Worm (Caenorhabditis elegans) whole organism, L4 larva: ENCODE measurements around the gene znf-622.

Experiments
- D1046.2 ChIP-seq: fragments of 200-800 bp; sonication (Bioruptor generic); IDR thresholded peaks from 2 replicates; pipeline ENCODE4 v1.3.6; 2022; ENCODE audit warnings: missing genetic modification characterization, missing compliant biosample characterization
- F37D6.2 ChIP-seq: sonication (generic microtip); optimal IDR thresholded peaks from 2 replicates; lab custom pipeline; 2016; ENCODE audit warnings: mild to moderate bottlenecking, missing genetic modification characterization, missing compliant biosample characterization
- F49E8.2 ChIP-seq: sonication (generic microtip); optimal IDR thresholded peaks from 2 replicates; lab custom pipeline; 2016; ENCODE audit warnings: missing compliant biosample characterization, mild to moderate bottlenecking, missing genetic modification characterization, borderline replicate concordance
- R02D3.7 ChIP-seq: fragments of 150-350 bp; sonication (generic microtip); optimal IDR thresholded peaks from 3 replicates; lab custom pipeline; 2014; ENCODE audit warnings: missing biosample characterization, missing genetic modification characterization
- T20F7.1 ChIP-seq: fragments of 200-800 bp; sonication (Bioruptor generic); optimal IDR thresholded peaks from 2 replicates; lab custom pipeline; 2018; ENCODE audit warnings: mild to moderate bottlenecking, missing genetic modification characterization, missing compliant biosample characterization
- T26A8.4 ChIP-seq: fragments of 200-800 bp; sonication (Bioruptor generic); IDR thresholded peaks from 2 replicates; pipeline ENCODE4 v1.3.6; 2022; ENCODE audit warnings: missing genetic modification characterization, missing compliant biosample characterization
- Y105C5A.15 ChIP-seq: fragments of 200-800 bp; sonication (Bioruptor generic); IDR thresholded peaks from 2 replicates; pipeline ENCODE4 v1.3.6; 2022; ENCODE audit warnings: missing genetic modification characterization, missing compliant biosample characterization
- ZK337.2 ChIP-seq: fragments of 200-800 bp; sonication (Bioruptor generic); IDR thresholded peaks from 2 replicates; pipeline ENCODE4 v1.3.6; 2022; ENCODE audit warnings: missing genetic modification reagents, missing genetic modification characterization, missing compliant biosample characterization
- ceh-20 ChIP-seq: fragments of 200-800 bp; sonication (Bioruptor generic); IDR thresholded peaks from 2 replicates; pipeline ENCODE4 v1.3.6; 2022; ENCODE audit warnings: missing genetic modification reagents, missing genetic modification characterization, missing compliant biosample characterization
- ceh-62 ChIP-seq: sonication (generic microtip); optimal IDR thresholded peaks from 2 replicates; lab custom pipeline; 2017; ENCODE audit warnings: missing biosample characterization, missing genetic modification characterization
- ceh-82 ChIP-seq: sonication (generic microtip); optimal IDR thresholded peaks from 2 replicates; lab custom pipeline; 2017; ENCODE audit warnings: missing biosample characterization, missing genetic modification characterization
- ces-1 ChIP-seq: fragments of 150-350 bp; sonication (generic microtip); optimal IDR thresholded peaks from 4 replicates; lab custom pipeline; 2014; ENCODE audit warnings: missing biosample characterization, missing genetic modification reagents, missing genetic modification characterization
- daf-16 ChIP-seq, 3 experiments: sonication (generic microtip); optimal IDR thresholded peaks; 2 replicates each; lab custom pipeline; 2016 to 2017; ENCODE audit warnings: missing genetic modification characterization in 3 of 3, missing genetic modification reagents in 3 of 3, mild to moderate bottlenecking in 2 of 3, missing compliant biosample characterization in 2 of 3, missing biosample characterization in 1 of 3, moderate library complexity in 1 of 3
- daf-19 ChIP-seq: fragments of 200-800 bp; sonication (Bioruptor generic); conservative IDR thresholded peaks from 2 replicates; pipeline ENCODE4 v1.3.6; 2022; ENCODE audit warnings: missing genetic modification characterization, missing compliant biosample characterization
- dmd-8 ChIP-seq: fragments of 200-800 bp; sonication (Bioruptor generic); IDR thresholded peaks from 2 replicates; pipeline ENCODE4 v1.3.6; 2022; ENCODE audit warnings: missing genetic modification characterization, missing compliant biosample characterization
- egl-43 ChIP-seq: fragments of 200-800 bp; sonication (Bioruptor generic); IDR thresholded peaks from 2 replicates; pipeline ENCODE4 v1.3.6; 2022; ENCODE audit warnings: missing genetic modification reagents, missing genetic modification characterization, missing compliant biosample characterization
- fkh-10 ChIP-seq: fragments of 150-350 bp; optimal IDR thresholded peaks from 2 replicates; lab custom pipeline; 2014; ENCODE audit warnings: missing biosample characterization, missing genetic modification reagents, missing genetic modification characterization
- hif-1 ChIP-seq, 2 experiments: sonication (generic microtip); optimal IDR thresholded peaks; 2 replicates each; lab custom pipeline; 2016 to 2017; ENCODE audit warnings: missing compliant biosample characterization in 2 of 2, missing genetic modification characterization in 2 of 2, missing genetic modification reagents in 2 of 2, missing genotype in 2 of 2, mild to moderate bottlenecking in 1 of 2
- hlh-11 ChIP-seq: fragments of 200-800 bp; sonication (Bioruptor generic); optimal IDR thresholded peaks from 2 replicates; lab custom pipeline; 2018; ENCODE audit warnings: mild to moderate bottlenecking, missing genetic modification characterization, missing compliant biosample characterization
- hmg-1.1 ChIP-seq: fragments of 200-800 bp; sonication (Bioruptor generic); IDR thresholded peaks from 2 replicates; pipeline ENCODE4 v1.3.6; 2022; ENCODE audit warnings: missing genetic modification reagents, missing genetic modification characterization, missing compliant biosample characterization
- lin-1 ChIP-seq: fragments of 200-800 bp; sonication (Bioruptor generic); IDR thresholded peaks from 2 replicates; pipeline ENCODE4 v1.3.6; 2022; ENCODE audit warnings: missing genetic modification reagents, missing genetic modification characterization, missing compliant biosample characterization
- lin-15B ChIP-seq: fragments of 150-350 bp; sonication (generic microtip); optimal IDR thresholded peaks from 3 replicates; lab custom pipeline; 2014; ENCODE audit warnings: missing biosample characterization, missing genetic modification characterization
- lin-29 ChIP-seq: fragments of 200-800 bp; sonication (Bioruptor generic); IDR thresholded peaks from 2 replicates; pipeline ENCODE4 v1.3.6; 2022; ENCODE audit warnings: missing genetic modification reagents, missing genetic modification characterization, missing compliant biosample characterization
- lin-38 ChIP-seq: fragments of 200-800 bp; sonication (Bioruptor generic); IDR thresholded peaks from 2 replicates; pipeline ENCODE4 v1.3.6; 2022; ENCODE audit warnings: missing genetic modification reagents, missing genetic modification characterization, missing compliant biosample characterization
- lin-39 ChIP-seq: fragments of 150-350 bp; optimal IDR thresholded peaks from 2 replicates; lab custom pipeline; 2014; ENCODE audit warnings: missing biosample characterization, missing genetic modification reagents, missing genetic modification characterization
- lsy-2 ChIP-seq, 2 experiments: fragments of 150-350 bp in 1 of 2; sonication (generic microtip) in 1 of 2; optimal IDR thresholded peaks; 2 replicates each; lab custom pipeline; 2014 to 2017; ENCODE audit warnings: missing biosample characterization in 2 of 2, missing genetic modification characterization in 2 of 2
- madf-9 ChIP-seq: fragments of 200-800 bp; sonication (Bioruptor generic); conservative IDR thresholded peaks from 2 replicates; pipeline ENCODE4 v1.3.6; 2022; ENCODE audit warnings: missing genetic modification reagents, missing genetic modification characterization, missing compliant biosample characterization
- mdl-1 ChIP-seq, 2 experiments: fragments of 150-350 bp in 1 of 2; sonication (generic microtip) in 1 of 2; optimal IDR thresholded peaks; 2 replicates each; lab custom pipeline; 2014 to 2017; ENCODE audit warnings: missing biosample characterization in 2 of 2, missing genetic modification characterization in 2 of 2
- mep-1 ChIP-seq: fragments of 150-350 bp; sonication (generic microtip); optimal IDR thresholded peaks from 3 replicates; lab custom pipeline; 2014; ENCODE audit warnings: missing biosample characterization, missing genetic modification characterization
- mes-2 ChIP-seq: sonication (generic microtip); optimal IDR thresholded peaks from 2 replicates; lab custom pipeline; 2016; ENCODE audit warnings: missing genotype, mild to moderate bottlenecking, missing genetic modification characterization, missing compliant biosample characterization; ENCODE audit not compliant: poor library complexity, severe bottlenecking
- mxl-3 ChIP-seq: fragments of 200-800 bp; sonication (Bioruptor generic); optimal IDR thresholded peaks from 2 replicates; lab custom pipeline; 2018; ENCODE audit warnings: mild to moderate bottlenecking, missing genetic modification characterization, missing compliant biosample characterization
- nhr-102 ChIP-seq: sonication (generic microtip); optimal IDR thresholded peaks from 2 replicates; lab custom pipeline; 2016; ENCODE audit warnings: mild to moderate bottlenecking, missing genetic modification characterization, moderate library complexity, missing compliant biosample characterization
- nhr-11 ChIP-seq: fragments of 150-350 bp; optimal IDR thresholded peaks from 2 replicates; lab custom pipeline; 2014; ENCODE audit warnings: missing biosample characterization, missing genetic modification characterization
- nhr-25 ChIP-seq: sonication (generic microtip); optimal IDR thresholded peaks from 2 replicates; lab custom pipeline; 2017; ENCODE audit warnings: missing genetic modification characterization, mild to moderate bottlenecking, missing compliant biosample characterization, antibody characterized with exemption, moderate library complexity, borderline replicate concordance; ENCODE audit not compliant: insufficient read depth
- nhr-28 ChIP-seq: fragments of 150-350 bp; optimal IDR thresholded peaks from 2 replicates; lab custom pipeline; 2014; ENCODE audit warnings: missing biosample characterization, missing genetic modification characterization
- nhr-41 ChIP-seq: fragments of 200-800 bp; sonication (Bioruptor generic); IDR thresholded peaks from 2 replicates; pipeline ENCODE4 v1.3.6; 2022; ENCODE audit warnings: missing genetic modification reagents, missing genetic modification characterization, missing compliant biosample characterization
- nhr-42 ChIP-seq: fragments of 200-800 bp; sonication (Bioruptor generic); IDR thresholded peaks from 2 replicates; pipeline ENCODE4 v1.3.6; 2022; ENCODE audit warnings: missing genetic modification characterization, missing compliant biosample characterization
- nhr-48 ChIP-seq: sonication (generic microtip); optimal IDR thresholded peaks from 2 replicates; lab custom pipeline; 2016; ENCODE audit warnings: mild to moderate bottlenecking, missing genetic modification characterization, missing compliant biosample characterization
- saeg-2 ChIP-seq: fragments of 200-800 bp; sonication (Bioruptor generic); IDR thresholded peaks from 2 replicates; pipeline ENCODE4 v1.3.6; 2022; ENCODE audit warnings: missing genetic modification reagents, missing genetic modification characterization, missing compliant biosample characterization
- set-16 ChIP-seq: fragments of 200-800 bp; sonication (Bioruptor generic); IDR thresholded peaks from 2 replicates; pipeline ENCODE4 v1.3.6; 2022; ENCODE audit warnings: missing genetic modification reagents, missing genetic modification characterization, missing compliant biosample characterization
- snpc-1.2 ChIP-seq: fragments of 200-800 bp; sonication (Bioruptor generic); IDR thresholded peaks from 2 replicates; pipeline ENCODE4 v1.3.6; 2022; ENCODE audit warnings: missing genetic modification reagents, missing genetic modification characterization, missing compliant biosample characterization
- spr-1 ChIP-seq: sonication (generic microtip); optimal IDR thresholded peaks from 2 replicates; lab custom pipeline; 2016; ENCODE audit warnings: mild to moderate bottlenecking, missing genetic modification characterization, missing compliant biosample characterization
- tag-97 ChIP-seq: fragments of 200-800 bp; sonication (Bioruptor generic); IDR thresholded peaks from 2 replicates; pipeline ENCODE4 v1.3.6; 2022; ENCODE audit warnings: missing genetic modification characterization, missing compliant biosample characterization
- unc-62 ChIP-seq, 3 experiments: fragments of 150-350 bp in 1 of 3; sonication (generic microtip); optimal IDR thresholded peaks in 2 of 3; peaks in 1 of 3; 1 replicate in 1 of 3; 2 replicates in 2 of 3; lab custom pipeline; 2014 to 2017; ENCODE audit warnings: missing biosample characterization in 3 of 3, missing genetic modification characterization in 3 of 3, missing genetic modification reagents in 3 of 3, missing genotype in 1 of 3
- zfp-2 ChIP-seq: sonication (generic microtip); optimal IDR thresholded peaks from 2 replicates; lab custom pipeline; 2016; ENCODE audit warnings: mild to moderate bottlenecking, missing genetic modification characterization, missing compliant biosample characterization
- ztf-7 ChIP-seq: fragments of 150-350 bp; optimal IDR thresholded peaks from 2 replicates; lab custom pipeline; 2014; ENCODE audit warnings: missing biosample characterization, missing genetic modification characterization

znf-622 gene

ce11 chrIII:6362323-6362922, 19.0 kb upstream of the znf-622 start (continued):
- peak; percentile 38 for TF ChIP-seq mxl-3 (GFP tag; lab: Kevin White, UChicago)
- TF ChIP-seq nhr-102: peak; percentile 11
- no peak for TF ChIP-seq nhr-42 (GFP tag; lab: Robert Waterston, UW)
- TF ChIP-seq T20F7.1 (GFP tag; lab: Kevin White, UChicago): no peak
- TF ChIP-seq nhr-25 (tag; lab: Kevin White, UChicago): peak; percentile 25
- 0 out of 2 replicates have a peak, but pooled peaks have one; percentile 10 for TF ChIP-seq lin-29
- TF ChIP-seq nhr-41 (GFP tag; lab: Robert Waterston, UW): no peak
- peak; percentile 71 for TF ChIP-seq hlh-11 (tag; lab: Kevin White, UChicago)
- TF ChIP-seq snpc-1.2 (GFP tag; lab: Robert Waterston, UW): no peak

- TF ChIP-seq ces-1 (GFP tag; lab: Kevin White, UChicago) (no peak), lsy-2 (tag; optimal IDR thresholded peaks at IDR 0.05; lab: Kevin White, UChicago) (peak in 1 of 2 experiments; percentile 13), fkh-10 (GFP tag; lab: Kevin White, UChicago) (no peak), hlh-11 (tag; lab: Kevin White, UChicago) (peak; percentile 16), lin-38 (peak; percentile 33; the same call in 1 of the 2 replicates), nhr-28 (tag; lab: Kevin White, UChicago) (peak; percentile 54), nhr-11 (peak; percentile 15), mdl-1 (tag; optimal IDR thresholded peaks at IDR 0.05; lab: Kevin White, UChicago) (peak in 1 of 2 experiments; percentile 18), unc-62 (GFP tag; optimal IDR thresholded peaks at IDR 0.05 in 1 of 2; lab: Kevin White, UChicago) (peak in 1 of 2 experiments; percentile 99), unc-62 (tag; optimal IDR thresholded peaks at IDR 0.05; lab: Kevin White, UChicago) (no peak)
- TF ChIP-seq, all 104 proteins: peak for 7
Measured at ce11 chrIII:6364395-6364794, 17.0 kb upstream of the znf-622 start.

ce11 chrIII:6367712-6368111, 13.7 kb upstream of the znf-622 start, which contains the start of the genes C56G2.15 and thoc-2:
TSS of gene C56G2.15 (minus strand) at chrIII:6367899.
TSS of gene thoc-2 (plus strand) at chrIII:6368042.
- TF ChIP-seq ceh-82 (tag; lab: Kevin White, UChicago): no peak
- no peak for TF ChIP-seq dmd-8 (GFP tag; lab: Robert Waterston, UW)
- TF ChIP-seq daf-16 (GFP tag; optimal IDR thresholded peaks at IDR 0.05; lab: Kevin White, UChicago): no peak
- TF ChIP-seq daf-16 (tag; optimal IDR thresholded peaks at IDR 0.05; lab: Kevin White, UChicago): peak; percentile 8
- TF ChIP-seq ztf-7 (tag; lab: Kevin White, UChicago): no peak
- no peak for TF ChIP-seq ceh-62 (tag; lab: Kevin White, UChicago)
- no peak for TF ChIP-seq nhr-41 (GFP tag; lab: Robert Waterston, UW)
- no peak for TF ChIP-seq T26A8.4 (GFP tag; lab: Robert Waterston, UW)
- no peak for TF ChIP-seq egl-43 (GFP tag; lab: Robert Waterston, UW)
- TF ChIP-seq daf-19 (GFP tag; lab: Robert Waterston, UW): no peak
- TF ChIP-seq Y105C5A.15 (GFP tag; lab: Robert Waterston, UW): no peak
- TF ChIP-seq ceh-20 (GFP tag; lab: Robert Waterston, UW): no peak
- no peak for TF ChIP-seq lin-1 (GFP tag; lab: Robert Waterston, UW)
- no peak for TF ChIP-seq set-16
- TF ChIP-seq spr-1: no peak
- TF ChIP-seq nhr-48 (tag; lab: Kevin White, UChicago): no peak
- TF ChIP-seq F49E8.2 (tag; lab: Kevin White, UChicago): no peak
- TF ChIP-seq hif-1 (tag; optimal IDR thresholded peaks at IDR 0.05; lab: Kevin White, UChicago): peak in 1 of 2 experiments; percentile 7
- no peak for TF ChIP-seq saeg-2 (GFP tag; lab: Robert Waterston, UW)
- TF ChIP-seq D1046.2 (GFP tag; lab: Robert Waterston, UW): no peak
- peak; percentile 75 for TF ChIP-seq mes-2 (tag; lab: Kevin White, UChicago)
- TF ChIP-seq lin-29: no peak
- peak; percentile 33 for TF ChIP-seq mep-1
- no peak for TF ChIP-seq zfp-2 (tag; lab: Kevin White, UChicago)
- TF ChIP-seq madf-9 (GFP tag; lab: Robert Waterston, UW): no peak
- TF ChIP-seq R02D3.7 (tag; lab: Kevin White, UChicago): no peak
- no peak for TF ChIP-seq ZK337.2
- no peak for TF ChIP-seq lin-15B (tag; lab: Kevin White, UChicago)
- no peak for TF ChIP-seq lin-39
- TF ChIP-seq hmg-1.1: no peak
- TF ChIP-seq F37D6.2 (tag; lab: Kevin White, UChicago): no peak
- no peak for TF ChIP-seq tag-97 (GFP tag; lab: Robert Waterston, UW)
